Worm (Caenorhabditis elegans) whole organism, L4/young adult: ENCODE data around the gene F54D5.15.

Source experiments
- W03F9.2 ChIP-seq: fragments of 150-350 bp; optimal IDR thresholded peaks from 2 replicates; lab custom pipeline; 2014; ENCODE audit warnings: missing biosample characterization, missing genetic modification characterization
- dao-5 ChIP-seq: sonication (generic microtip); optimal IDR thresholded peaks from 2 replicates; lab custom pipeline; 2016; ENCODE audit warnings: missing genotype, missing genetic modification characterization, moderate library complexity, missing compliant biosample characterization
- him-1 ChIP-seq: sonication (generic microtip); optimal IDR thresholded peaks from 2 replicates; lab custom pipeline; 2016; ENCODE audit warnings: missing genotype, missing genetic modification reagents, missing genetic modification characterization, missing compliant biosample characterization

The F54D5.15 gene

ce11 chrII:11564127-11564526 lies at the start of gene F54D5.15:
Gene F54D5.15 (minus strand): TSS chrII:11564227.
- TF ChIP-seq him-1 (tag; lab: Kevin White, UChicago) = no peak
- no peak for TF ChIP-seq dao-5 (tag; lab: Kevin White, UChicago)
- no peak for TF ChIP-seq W03F9.2 (tag; lab: Kevin White, UChicago)

DNA sequence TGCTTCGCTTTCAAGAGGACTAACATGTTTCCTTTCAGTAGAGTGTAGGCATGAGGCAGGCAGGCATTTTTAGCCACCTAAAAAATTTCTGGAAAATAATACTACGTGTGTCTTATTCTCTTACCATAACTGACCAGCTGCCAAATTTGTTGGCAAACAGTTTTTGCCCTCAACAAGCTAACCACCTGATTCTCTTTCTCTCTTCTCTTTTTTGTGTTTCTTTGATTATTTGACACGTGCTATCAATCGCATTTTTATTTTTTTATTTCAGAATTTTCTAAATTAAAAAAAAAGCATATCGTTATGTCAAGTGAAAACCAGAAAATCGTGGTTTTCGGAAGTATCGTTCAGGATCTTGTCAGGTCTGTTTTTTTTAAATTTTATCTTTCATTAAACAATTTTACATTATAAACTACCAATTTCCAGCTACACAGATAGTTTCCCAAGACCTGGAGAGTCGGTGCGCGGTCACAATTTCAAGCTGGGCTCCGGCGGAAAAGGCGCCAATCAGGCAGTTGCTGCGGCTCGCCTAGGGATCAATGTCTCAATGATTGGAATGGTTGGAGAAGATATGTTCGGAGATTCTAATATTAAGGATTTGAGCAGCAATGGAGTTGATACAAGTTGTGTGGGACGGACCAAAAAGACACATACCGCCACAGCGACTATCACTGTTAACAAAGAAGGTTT lies 48.2 kb upstream of the F54D5.15 start, which contains the start of gene F07A11.5:
Gene F07A11.5 (plus strand): TSS at position 267 of the 690 bp plus-strand sequence.
- no peak for TF ChIP-seq him-1 (tag; lab: Kevin White, UChicago)
- no peak for TF ChIP-seq dao-5 (tag; lab: Kevin White, UChicago)
- TF ChIP-seq W03F9.2 (tag; lab: Kevin White, UChicago) = no peak

DNA sequence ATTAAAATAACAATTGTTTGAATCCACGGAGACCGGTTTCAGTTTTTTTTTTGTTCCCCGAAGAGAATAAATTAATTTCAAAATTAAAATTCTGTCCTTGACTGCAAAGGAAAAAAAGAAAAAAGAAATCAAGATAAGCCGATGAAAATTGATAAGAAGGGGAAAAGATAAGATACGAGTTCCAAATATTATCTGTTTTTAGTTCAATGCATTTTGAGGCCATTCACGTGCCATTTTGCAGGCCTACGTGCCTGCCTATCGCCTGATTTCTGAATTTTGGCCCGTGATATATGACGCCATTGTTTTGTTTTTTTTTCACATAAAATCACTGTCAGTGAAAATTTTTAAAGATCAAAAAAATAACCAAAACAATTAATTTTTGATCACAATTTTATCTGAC lies 47.4 kb upstream of the F54D5.15 start:
- TF ChIP-seq W03F9.2 (tag; lab: Kevin White, UChicago) = no peak

DNA sequence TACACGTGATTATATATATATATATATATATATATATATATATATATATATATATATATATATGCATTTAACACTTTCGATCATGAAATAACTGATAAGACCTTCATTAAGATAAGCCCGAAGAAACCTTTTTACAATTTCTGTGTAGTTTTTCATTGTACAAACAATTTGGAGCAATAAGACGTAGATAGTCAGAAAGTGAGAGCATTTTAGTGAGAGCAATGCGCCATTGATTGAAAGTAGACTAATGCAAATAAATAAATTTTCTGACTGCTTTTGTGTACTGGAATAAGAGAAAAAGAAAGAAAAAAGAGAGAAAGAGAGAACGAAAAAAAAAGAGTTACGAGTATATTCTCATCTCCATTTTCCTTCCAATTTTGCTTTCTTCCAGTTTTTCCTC lies 40.6 kb upstream of the F54D5.15 start:
- TF ChIP-seq W03F9.2 (tag; lab: Kevin White, UChicago) (no peak), him-1 (tag; lab: Kevin White, UChicago) (no peak), dao-5 (tag; lab: Kevin White, UChicago) (no peak)

DNA sequence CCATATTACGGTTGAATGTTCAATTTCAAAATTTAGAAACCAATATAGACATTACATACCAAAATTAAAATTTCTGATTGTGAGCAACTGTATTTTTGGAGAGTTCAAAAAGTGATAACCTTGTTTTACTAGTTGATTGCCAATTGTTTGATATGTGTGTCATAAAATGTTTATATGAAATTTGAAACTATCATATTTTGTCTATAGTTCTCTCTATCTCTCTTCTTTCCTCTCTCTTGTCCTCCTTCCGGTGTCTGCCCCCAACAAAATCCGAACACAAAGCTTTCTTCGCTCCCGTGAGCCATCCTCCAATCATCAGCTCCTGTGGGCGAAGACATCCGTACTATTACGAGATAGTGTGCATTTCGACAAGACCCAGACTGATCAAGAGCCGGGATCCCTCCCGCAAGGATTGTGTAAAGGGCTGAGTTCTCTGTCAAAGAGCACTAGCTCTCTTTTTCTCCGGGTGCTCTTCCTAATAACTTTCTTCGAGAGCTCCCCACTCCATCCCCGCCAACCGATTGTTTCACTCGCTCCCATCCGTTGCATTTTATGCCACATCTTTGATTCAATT lies 38.4 kb upstream of the F54D5.15 start:
- TF ChIP-seq dao-5 (tag; lab: Kevin White, UChicago) = no peak
- no peak for TF ChIP-seq him-1 (tag; lab: Kevin White, UChicago)
- TF ChIP-seq W03F9.2 (tag; lab: Kevin White, UChicago) = no peak

DNA sequence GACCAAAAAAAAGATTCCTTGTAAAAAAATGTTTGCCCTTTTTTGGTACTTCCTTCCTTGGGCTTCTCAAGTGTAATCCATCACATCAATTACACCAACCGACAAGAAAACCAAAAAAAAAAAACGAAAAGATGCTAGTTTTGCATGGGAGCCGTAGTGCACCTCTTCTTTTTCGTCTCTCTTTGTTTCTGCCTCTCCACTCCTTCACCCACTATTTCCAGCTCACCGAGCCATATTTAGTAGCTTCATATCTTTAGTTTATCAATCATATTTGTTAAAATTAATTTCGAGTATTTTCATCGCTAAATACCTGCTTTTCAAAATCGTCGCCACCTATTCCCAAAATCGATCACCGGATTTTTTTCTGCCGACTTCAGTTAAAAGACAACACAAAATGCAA lies 36.7 kb upstream of the F54D5.15 start, which contains the start of gene F07A11.4:
Gene F07A11.4 (plus strand): TSS at position 301 of the 400 bp plus-strand sequence.
- no peak for TF ChIP-seq dao-5 (tag; lab: Kevin White, UChicago)
- TF ChIP-seq W03F9.2 (tag; lab: Kevin White, UChicago) = no peak
- TF ChIP-seq him-1 (tag; lab: Kevin White, UChicago) = no peak

ce11 chrII:11599751-11600150 lies 35.7 kb upstream of the F54D5.15 start, which contains the start of gene npp-5:
Gene npp-5 (minus strand): TSS chrII:11599809.
- no peak for TF ChIP-seq dao-5 (tag; lab: Kevin White, UChicago)
- TF ChIP-seq W03F9.2 (tag; lab: Kevin White, UChicago) = no peak
- no peak for TF ChIP-seq him-1 (tag; lab: Kevin White, UChicago)

- TF ChIP-seq W03F9.2 (tag; lab: Kevin White, UChicago) = no peak
- TF ChIP-seq dao-5 (tag; lab: Kevin White, UChicago) = no peak
- TF ChIP-seq him-1 (tag; lab: Kevin White, UChicago) = no peak
Observed at ce11 chrII:11596157-11596740, 32.2 kb upstream of the F54D5.15 start.

DNA sequence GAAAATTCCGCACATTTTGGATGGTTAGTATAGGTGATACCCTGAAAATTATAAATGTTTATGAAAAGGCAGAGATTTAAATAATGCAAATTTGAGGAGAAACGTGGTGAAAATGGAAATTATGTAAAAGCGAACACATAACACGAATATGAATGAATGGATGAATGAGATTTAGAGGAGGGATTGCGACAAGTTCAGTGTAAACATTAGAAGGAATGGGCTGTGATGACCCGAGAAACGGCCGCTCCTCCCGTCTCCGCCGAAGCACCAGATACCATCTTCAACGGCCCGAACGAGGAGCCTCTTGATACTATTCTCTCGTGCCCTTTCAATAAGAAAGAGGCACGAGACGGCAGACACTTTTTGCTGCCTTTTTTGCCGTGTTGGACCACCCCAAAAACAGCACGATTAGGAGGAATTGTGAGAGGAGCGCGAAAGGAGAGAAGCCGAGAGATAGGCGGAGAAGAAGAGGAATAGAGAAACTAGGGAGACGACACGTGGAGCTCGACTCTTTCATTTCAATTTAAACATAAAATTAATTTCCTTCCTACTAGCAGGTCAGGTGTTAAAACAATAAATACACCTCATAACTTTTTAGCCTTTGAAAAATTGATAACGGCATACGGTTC lies 31.5 kb upstream of the F54D5.15 start, which contains the start of gene gfat-1:
Gene gfat-1 (minus strand): TSS at position 51 of the 629 bp plus-strand sequence.
- TF ChIP-seq dao-5 (tag; lab: Kevin White, UChicago) = no peak

ce11 chrII:11592023-11592422 lies 28.0 kb upstream of the F54D5.15 start, which contains the start of gene F07A11.1:
Gene F07A11.1 (minus strand): TSS chrII:11592123.
- TF ChIP-seq W03F9.2 (tag; lab: Kevin White, UChicago) (no peak), him-1 (tag; lab: Kevin White, UChicago) (no peak), dao-5 (tag; lab: Kevin White, UChicago) (no peak)

DNA sequence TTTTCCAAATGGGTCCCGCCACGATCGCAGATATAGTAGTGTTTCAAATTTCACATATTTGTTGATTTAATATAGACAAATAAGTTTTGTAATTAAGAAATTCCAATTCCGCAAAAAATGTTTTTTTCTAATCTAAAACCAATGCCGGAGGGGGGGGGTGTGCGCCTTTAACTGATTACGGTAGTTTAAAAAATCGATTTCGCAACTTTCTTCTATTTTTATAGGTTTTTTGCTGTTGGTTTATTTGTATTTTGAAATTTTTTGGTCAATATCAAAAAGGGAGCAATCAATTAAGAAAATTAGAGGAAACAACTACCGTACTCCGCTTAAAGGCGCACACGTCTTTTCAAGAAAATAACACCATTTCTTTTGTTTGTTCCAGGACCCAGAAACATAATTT lies 27.5 kb upstream of the F54D5.15 start:
- no peak for TF ChIP-seq dao-5 (tag; lab: Kevin White, UChicago)
- no peak for TF ChIP-seq W03F9.2 (tag; lab: Kevin White, UChicago)
- TF ChIP-seq him-1 (tag; lab: Kevin White, UChicago) = no peak

ce11 chrII:11588304-11588703 lies 24.3 kb upstream of the F54D5.15 start:
- TF ChIP-seq him-1 (tag; lab: Kevin White, UChicago) = no peak
- no peak for TF ChIP-seq W03F9.2 (tag; lab: Kevin White, UChicago)
- TF ChIP-seq dao-5 (tag; lab: Kevin White, UChicago) = no peak

DNA sequence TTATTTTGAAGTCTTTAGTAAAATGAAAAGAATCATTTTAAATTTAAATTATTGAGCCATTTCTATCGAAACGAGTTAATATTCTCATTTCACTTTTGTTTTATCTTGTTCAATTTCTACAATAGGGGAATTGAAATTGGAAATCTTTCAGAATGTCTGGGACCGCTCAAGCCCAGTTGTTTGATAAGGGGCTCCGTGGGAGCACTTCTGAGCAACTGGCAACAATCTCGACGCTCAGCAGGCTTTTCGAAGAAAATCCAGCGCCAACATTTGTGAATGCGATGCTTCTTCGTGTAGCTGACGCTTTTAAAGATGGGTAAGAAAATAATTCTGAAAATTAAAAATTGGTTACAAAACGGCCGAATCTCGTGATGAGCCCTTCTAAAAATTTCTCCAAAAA lies 18.7 kb upstream of the F54D5.15 start, which contains the start of gene ints-7:
Gene ints-7 (plus strand): TSS at position 152 of the 400 bp plus-strand sequence.
- TF ChIP-seq dao-5 (tag; lab: Kevin White, UChicago) (no peak), him-1 (tag; lab: Kevin White, UChicago) (no peak), W03F9.2 (tag; lab: Kevin White, UChicago) (no peak)
